Fruit fly (Drosophila melanogaster) whole organism, prepupa: ENCODE results near the gene Cpr76Bd.

Experiments
- CG31627 ChIP-seq: fragments of 200-800 bp; sonication (Bioruptor generic); optimal IDR thresholded peaks from 3 replicates; lab custom pipeline; 2016; ENCODE audit warnings: missing biosample characterization, missing genetic modification characterization
- CG32006 ChIP-seq: fragments of 200-800 bp; sonication (Bioruptor generic); optimal IDR thresholded peaks from 3 replicates; lab custom pipeline; 2017; ENCODE audit warnings: missing biosample characterization, mild to moderate bottlenecking, missing genetic modification characterization
- CG8119 ChIP-seq: fragments of 200-800 bp; sonication (Bioruptor generic); IDR thresholded peaks from 3 replicates; pipeline ENCODE4 v1.3.6; 2022; ENCODE audit warnings: missing biosample characterization, missing genetic modification characterization
- Gug ChIP-seq: fragments of 200-800 bp; sonication (Bioruptor generic); IDR thresholded peaks from 2 replicates; pipeline ENCODE4 v1.3.6; 2022; ENCODE audit warnings: missing biosample characterization, missing genetic modification characterization
- Met ChIP-seq: fragments of 200-800 bp; sonication (Bioruptor generic); optimal IDR thresholded peaks from 3 replicates; lab custom pipeline; 2016; ENCODE audit warnings: missing biosample characterization, missing genetic modification characterization
- achi ChIP-seq: fragments of 200-800 bp; sonication (Bioruptor generic); optimal IDR thresholded peaks from 3 replicates; lab custom pipeline; 2016; ENCODE audit warnings: missing biosample characterization, missing genetic modification characterization
- dsx ChIP-seq: fragments of 200-800 bp; optimal IDR thresholded peaks from 3 replicates; lab custom pipeline; 2019; ENCODE audit warnings: missing biosample characterization, mild to moderate bottlenecking, missing genetic modification characterization, moderate library complexity; ENCODE audit not compliant: poor library complexity, severe bottlenecking
- fd85E ChIP-seq: fragments of 200-800 bp; sonication (Bioruptor generic); optimal IDR thresholded peaks from 3 replicates; lab custom pipeline; 2016; ENCODE audit warnings: missing biosample characterization, missing genetic modification characterization

DNA sequence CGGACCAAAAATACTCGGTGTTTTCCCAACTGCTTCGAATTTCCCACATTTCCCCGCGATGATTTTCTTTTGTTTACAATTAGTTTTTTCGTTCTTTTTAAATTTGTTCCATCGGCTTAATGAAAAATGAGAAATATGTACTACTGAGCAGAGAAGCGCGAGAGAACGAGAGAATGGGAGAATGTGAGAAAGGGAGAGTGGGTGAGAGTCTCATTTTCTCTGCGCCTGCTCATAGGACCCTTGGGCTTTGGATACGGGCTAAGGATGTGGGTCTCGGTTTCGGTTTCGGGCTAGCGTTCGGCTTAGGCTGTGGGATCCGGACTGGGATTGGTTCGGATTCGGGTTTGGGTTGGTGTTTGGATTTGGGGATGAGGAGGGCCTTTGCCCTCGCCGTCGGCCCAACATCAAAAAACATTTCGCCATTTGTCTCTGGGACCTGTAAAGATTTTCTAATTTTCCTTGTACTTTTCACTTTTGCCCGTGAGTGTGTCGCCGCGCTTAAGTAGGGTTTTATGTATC is 48.2 kb downstream of the Cpr76Bd start:
- no peak for TF ChIP-seq achi (GFP tag; lab: Kevin White, UChicago)
- TF ChIP-seq fd85E (GFP tag; lab: Kevin White, UChicago), result no peak
- no peak for TF ChIP-seq Met (GFP tag; lab: Kevin White, UChicago)
- TF ChIP-seq Gug (GFP tag; lab: Robert Waterston, UW), result no peak
- no peak for TF ChIP-seq CG31627 (GFP tag; lab: Kevin White, UChicago)
- no peak for TF ChIP-seq CG32006 (GFP tag; lab: Kevin White, UChicago)
- no peak for TF ChIP-seq CG8119 (GFP tag; lab: Robert Waterston, UW)
- TF ChIP-seq dsx (GFP tag; lab: Kevin White, UChicago), result no peak
